Fruit fly (Drosophila melanogaster): ENCODE data around the gene Cpr30B.

Gene Cpr30B

dm6 chr2L:9508547-9509197 lies 34.0 kb upstream of the Cpr30B start:
- no peak for TF ChIP-seq noc (tag; optimal IDR thresholded peaks at IDR 0.05)

dm6 chr2L:9509653-9510052 lies 33.0 kb upstream of the Cpr30B start:
- no peak for TF ChIP-seq noc (tag; optimal IDR thresholded peaks at IDR 0.05)

- TF ChIP-seq noc (tag; optimal IDR thresholded peaks at IDR 0.05): no peak
Measured at dm6 chr2L:9510429-9510828, 32.2 kb upstream of the Cpr30B start.

- TF ChIP-seq noc (tag; optimal IDR thresholded peaks at IDR 0.05): no peak
Measured at dm6 chr2L:9512401-9513198, 30.1 kb upstream of the Cpr30B start.

- TF ChIP-seq noc (tag; optimal IDR thresholded peaks at IDR 0.05): no peak
Measured at dm6 chr2L:9513771-9514170, 28.9 kb upstream of the Cpr30B start.

dm6 chr2L:9520886-9521868 lies 21.5 kb upstream of the Cpr30B start, which contains the start of gene Oatp30B:
Gene Oatp30B (plus strand): TSS chr2L:9521210.
- peak; percentile 92 for TF ChIP-seq noc (tag; optimal IDR thresholded peaks at IDR 0.05)

- TF ChIP-seq noc (tag; optimal IDR thresholded peaks at IDR 0.05): no peak
Measured at dm6 chr2L:9522766-9523174, 19.9 kb upstream of the Cpr30B start.

- TF ChIP-seq noc (tag; optimal IDR thresholded peaks at IDR 0.05): no peak
Measured at dm6 chr2L:9524915-9525314, 17.8 kb upstream of the Cpr30B start.

dm6 chr2L:9525719-9526118 lies 17.0 kb upstream of the Cpr30B start:
- peak; percentile 69 for TF ChIP-seq noc (tag; optimal IDR thresholded peaks at IDR 0.05)

dm6 chr2L:9526518-9526917 lies 16.2 kb upstream of the Cpr30B start:
- peak; percentile 55 for TF ChIP-seq noc (tag; optimal IDR thresholded peaks at IDR 0.05)

- no peak for TF ChIP-seq noc (tag; optimal IDR thresholded peaks at IDR 0.05)
Measured at dm6 chr2L:9528215-9528614, 14.5 kb upstream of the Cpr30B start, which contains the start of gene CG31883. Gene CG31883 (plus strand): TSS chr2L:9528515.

- peak; percentile 56 for TF ChIP-seq noc (tag; optimal IDR thresholded peaks at IDR 0.05)
Measured at dm6 chr2L:9529858-9530378, 12.8 kb upstream of the Cpr30B start.

dm6 chr2L:9539988-9540573 lies 2.6 kb upstream of the Cpr30B start, which contains the start of gene CG17855:
Gene CG17855 (plus strand): TSS chr2L:9540523.
- TF ChIP-seq noc (tag; optimal IDR thresholded peaks at IDR 0.05): no peak

- TF ChIP-seq noc (tag; optimal IDR thresholded peaks at IDR 0.05): no peak
Measured at dm6 chr2L:9543871-9544270, 1.2 kb downstream of the Cpr30B start, which contains the start of gene CG13113. Gene CG13113 (plus strand): TSS chr2L:9544171.

- TF ChIP-seq noc (tag; optimal IDR thresholded peaks at IDR 0.05): no peak
Measured at dm6 chr2L:9545511-9545910, 2.8 kb downstream of the Cpr30B start, which contains the start of gene CG13114. Gene CG13114 (plus strand): TSS chr2L:9545811.

All from whole organism, larva.